Fruit fly (Drosophila melanogaster) whole organism, adult: ENCODE measurements around the gene Vta1.

ENCODE experiments used
- CG11617 ChIP-seq: fragments of 200-800 bp; sonication (Bioruptor generic); optimal IDR thresholded peaks from 2 replicates; lab custom pipeline; 2017; ENCODE audit warnings: mild to moderate bottlenecking, missing biosample characterization, missing genetic modification reagents, missing genetic modification characterization
- CG33017 ChIP-seq: fragments of 200-800 bp; sonication (Bioruptor generic); optimal IDR thresholded peaks from 2 replicates; lab custom pipeline; 2018; ENCODE audit warnings: missing biosample characterization, mild to moderate bottlenecking, missing genetic modification characterization, moderate library complexity
- CG7045 ChIP-seq: fragments of 200-800 bp; sonication (Bioruptor generic); optimal IDR thresholded peaks from 2 replicates; lab custom pipeline; 2017; ENCODE audit warnings: missing biosample characterization, mild to moderate bottlenecking, missing genetic modification characterization
- CG7101 ChIP-seq: fragments of 200-800 bp; sonication (Bioruptor generic); optimal IDR thresholded peaks from 2 replicates; lab custom pipeline; 2018; ENCODE audit warnings: missing biosample characterization, mild to moderate bottlenecking, missing genetic modification characterization, moderate library complexity
- Crg-1 ChIP-seq: fragments of 200-800 bp; sonication (Bioruptor generic); optimal IDR thresholded peaks from 2 replicates; lab custom pipeline; 2016; ENCODE audit warnings: missing biosample characterization, missing genetic modification characterization
- bab1 ChIP-seq: fragments of 200-800 bp; sonication (Bioruptor generic); optimal IDR thresholded peaks from 3 replicates; lab custom pipeline; 2019; ENCODE audit warnings: missing biosample characterization, mild to moderate bottlenecking, missing genetic modification characterization, moderate library complexity
- cic ChIP-seq: fragments of 200-800 bp; sonication (Bioruptor generic); optimal IDR thresholded peaks from 2 replicates; lab custom pipeline; 2017; ENCODE audit warnings: missing biosample characterization, mild to moderate bottlenecking, missing genetic modification characterization, moderate library complexity
- ovo ChIP-seq: fragments of 200-800 bp; sonication (Bioruptor generic); optimal IDR thresholded peaks from 2 replicates; lab custom pipeline; 2016; ENCODE audit warnings: missing biosample characterization, missing genetic modification characterization
- tj ChIP-seq: fragments of 200-800 bp; sonication (Bioruptor generic); optimal IDR thresholded peaks from 3 replicates; lab custom pipeline; 2017; ENCODE audit warnings: missing biosample characterization, mild to moderate bottlenecking, missing genetic modification characterization, moderate library complexity

- TF ChIP-seq CG7101 (tag; lab: Kevin White, UChicago): no peak
- TF ChIP-seq tj: no peak
- TF ChIP-seq cic (GFP tag; lab: Kevin White, UChicago): no peak
- no peak for TF ChIP-seq ovo (GFP tag; lab: Kevin White, UChicago)
- no peak for TF ChIP-seq Crg-1
- no peak for TF ChIP-seq CG7045 (GFP tag; lab: Kevin White, UChicago)
- no peak for TF ChIP-seq CG33017 (tag; lab: Kevin White, UChicago)
- no peak for TF ChIP-seq CG11617
- no peak for TF ChIP-seq bab1
Observed at dm6 chr3L:1675242-1675641, 22.5 kb upstream of the Vta1 start.
